Worm (Caenorhabditis elegans): ENCODE measurements around the gene tag-52.
A peak's percentile ranks its signal among the peaks of the same experiment; 100 is the strongest.

Gene tag-52

ce11 chrX:3650100-3650809 is 28.1 kb downstream of the tag-52 start, which contains the start of the genes sax-1 and R11G1.2 (continued):
- no peak for TF ChIP-seq hlh-17 (GFP tag; optimal IDR thresholded peaks at IDR 0.05; ENCODE audit: borderline replicate concordance)
- TF ChIP-seq lin-13 (GFP tag; optimal IDR thresholded peaks at IDR 0.05) = peak; percentile 24
- TF ChIP-seq sptf-1 (tag; optimal IDR thresholded peaks at IDR 0.05) = no peak
- TF ChIP-seq rnt-1 (tag; optimal IDR thresholded peaks at IDR 0.05) = peak; percentile 52
- TF ChIP-seq nhr-90 (tag; optimal IDR thresholded peaks at IDR 0.05; ENCODE audit: poor library complexity) = peak; percentile 43
- peak; percentile 3 for TF ChIP-seq lin-39 (tag; optimal IDR thresholded peaks at IDR 0.05)
- peak; percentile 62 for TF ChIP-seq nhr-20 (tag; optimal IDR thresholded peaks at IDR 0.05)
- TF ChIP-seq efl-1 (optimal IDR thresholded peaks at IDR 0.05) = peak; percentile 29 to 45
- TF ChIP-seq efl-1 (GFP tag; optimal IDR thresholded peaks at IDR 0.05 in 1 of 2) = peak; percentile 20 to 93
- peak in 1 of 2 experiments; percentile 40 for TF ChIP-seq ztf-11 (tag; optimal IDR thresholded peaks at IDR 0.05)

- TF ChIP-seq lin-14 (GFP tag; optimal IDR thresholded peaks at IDR 0.05) (peak; percentile 77), ets-5 (GFP tag; IDR thresholded peaks at IDR 0.05) (no peak), sptf-1 (tag; optimal IDR thresholded peaks at IDR 0.05) (no peak), tbx-2 (tag; optimal IDR thresholded peaks at IDR 0.05) (no peak), pag-3 (tag; optimal IDR thresholded peaks at IDR 0.05; ENCODE audit: borderline replicate concordance, insufficient read depth) (peak; percentile 85), nhr-20 (tag; optimal IDR thresholded peaks at IDR 0.05) (no peak), unc-62 (GFP tag; optimal IDR thresholded peaks at IDR 0.05) (no peak), nhr-28 (tag; optimal IDR thresholded peaks at IDR 0.05) (no peak), elt-2 (tag; optimal IDR thresholded peaks at IDR 0.05) (no peak), mef-2 (tag; optimal IDR thresholded peaks at IDR 0.05) (no peak), nhr-71 (tag; optimal IDR thresholded peaks at IDR 0.05) (peak; percentile 32), sup-37 (GFP tag; optimal IDR thresholded peaks at IDR 0.05) (no peak), rnt-1 (tag; optimal IDR thresholded peaks at IDR 0.05) (peak; percentile 40), Y116A8C.19 (tag; optimal IDR thresholded peaks at IDR 0.05; ENCODE audit: borderline replicate concordance) (no peak), efl-3 (GFP tag; optimal IDR thresholded peaks at IDR 0.05) (no peak)
These were observed 32.4 kb downstream of the tag-52 start for ce11 chrX:3645924-3646323.

- TF ChIP-seq unc-30 (tag; optimal IDR thresholded peaks at IDR 0.05) = no peak
- TF ChIP-seq egl-13 (tag; optimal IDR thresholded peaks at IDR 0.05) = no peak
- TF ChIP-seq snu-23 (GFP tag; optimal IDR thresholded peaks at IDR 0.05) = no peak
- no peak for TF ChIP-seq ama-1 (optimal IDR thresholded peaks at IDR 0.05)
- no peak for TF ChIP-seq lin-15B (tag; optimal IDR thresholded peaks at IDR 0.05)
- no peak for TF ChIP-seq ceh-63 (GFP tag; optimal IDR thresholded peaks at IDR 0.05)
- TF ChIP-seq ceh-88 (GFP tag; IDR thresholded peaks at IDR 0.05) = no peak
- TF ChIP-seq Y116A8C.19 (tag; optimal IDR thresholded peaks at IDR 0.05; ENCODE audit: borderline replicate concordance) = no peak
- no peak for TF ChIP-seq nhr-47 (tag; optimal IDR thresholded peaks at IDR 0.05)
- no peak for TF ChIP-seq grh-1 (GFP tag; IDR thresholded peaks at IDR 0.05)
- no peak for TF ChIP-seq lin-35 (GFP tag; optimal IDR thresholded peaks at IDR 0.05)
- no peak for TF ChIP-seq fkh-10 (GFP tag; optimal IDR thresholded peaks at IDR 0.05)
- no peak for TF ChIP-seq aly-2 (tag; optimal IDR thresholded peaks at IDR 0.05)
- TF ChIP-seq vab-15 (tag; optimal IDR thresholded peaks at IDR 0.05) = no peak
- TF ChIP-seq mef-2 (tag; optimal IDR thresholded peaks at IDR 0.05) = no peak
- no peak for TF ChIP-seq skn-1 (tag; optimal IDR thresholded peaks at IDR 0.05)
- TF ChIP-seq nhr-85 (tag) = no peak
These were observed 33.6 kb downstream of the tag-52 start, which contains the start of gene tmem-24 for ce11 chrX:3644796-3645195. Gene tmem-24 (minus strand): TSS chrX:3644896.
